Fruit fly (Drosophila melanogaster): ENCODE measurements around the gene CG31974.

dm6 chr2L:179119-179518, 36.2 kb upstream of the CG31974 start:
- TF ChIP-seq CG14711 (tag; optimal IDR thresholded peaks at IDR 0.05) (no peak), CG5204 (GFP tag; optimal IDR thresholded peaks at IDR 0.05) (no peak), ovo (GFP tag; optimal IDR thresholded peaks at IDR 0.05) (no peak), tj (GFP tag; optimal IDR thresholded peaks at IDR 0.05) (no peak), CG11617 (GFP tag; optimal IDR thresholded peaks at IDR 0.05) (no peak), CG1620 (GFP tag; optimal IDR thresholded peaks at IDR 0.05) (no peak)
